Worm (Caenorhabditis elegans) whole organism, L2 larva: ENCODE results near the gene H35B03.2.

ENCODE experiments used
- C34F6.9 ChIP-seq: fragments of 150-350 bp; optimal IDR thresholded peaks from 2 replicates; lab custom pipeline; 2014; ENCODE audit warnings: missing biosample characterization, missing genetic modification characterization
- F13H6.1 ChIP-seq: sonication (generic microtip); optimal IDR thresholded peaks from 2 replicates; lab custom pipeline; 2016; ENCODE audit warnings: missing genetic modification characterization, missing compliant biosample characterization
- ZK546.5 ChIP-seq: sonication (generic microtip); optimal IDR thresholded peaks from 2 replicates; lab custom pipeline; 2017; ENCODE audit warnings: missing biosample characterization, missing genetic modification characterization
- alr-1 ChIP-seq: fragments of 150-350 bp; optimal IDR thresholded peaks from 2 replicates; lab custom pipeline; 2014; ENCODE audit warnings: missing biosample characterization, missing genetic modification characterization
- aly-2 ChIP-seq: fragments of 150-350 bp; optimal IDR thresholded peaks from 2 replicates; lab custom pipeline; 2014; ENCODE audit warnings: missing biosample characterization, missing genetic modification characterization
- ama-1 ChIP-seq: fragments of 150-350 bp; optimal IDR thresholded peaks from 2 replicates; lab custom pipeline; 2018; ENCODE audit warnings: inconsistent platforms
- ceh-16 ChIP-seq: fragments of 150-350 bp; optimal IDR thresholded peaks from 2 replicates; lab custom pipeline; 2014; ENCODE audit warnings: missing biosample characterization, missing genetic modification characterization
- ceh-82 ChIP-seq: fragments of 150-350 bp; optimal IDR thresholded peaks from 2 replicates; lab custom pipeline; 2014; ENCODE audit warnings: missing biosample characterization, missing genetic modification characterization
- crh-2 ChIP-seq: sonication (generic microtip); optimal IDR thresholded peaks from 2 replicates; lab custom pipeline; 2017; ENCODE audit warnings: missing biosample characterization, missing genetic modification characterization
- egl-27 ChIP-seq: sonication (generic microtip); optimal IDR thresholded peaks from 3 replicates; lab custom pipeline; 2017; ENCODE audit warnings: missing biosample characterization, missing genetic modification reagents, missing genetic modification characterization
- elt-1 ChIP-seq: fragments of 150-350 bp; optimal IDR thresholded peaks from 2 replicates; lab custom pipeline; 2014; ENCODE audit warnings: missing biosample characterization, missing genetic modification characterization
- fos-1 ChIP-seq: fragments of 150-350 bp; optimal IDR thresholded peaks from 2 replicates; lab custom pipeline; 2014; ENCODE audit warnings: missing biosample characterization, missing genetic modification characterization
- gmeb-1 ChIP-seq: fragments of 150-350 bp; optimal IDR thresholded peaks from 2 replicates; lab custom pipeline; 2014; ENCODE audit warnings: missing biosample characterization, missing genetic modification characterization
- lin-11 ChIP-seq: fragments of 150-350 bp; sonication (generic microtip); optimal IDR thresholded peaks from 2 replicates; lab custom pipeline; 2014; ENCODE audit warnings: missing biosample characterization, missing genetic modification characterization, inconsistent platforms, mixed read lengths
- lin-39 ChIP-seq: fragments of 150-350 bp; optimal IDR thresholded peaks from 2 replicates; lab custom pipeline; 2014; ENCODE audit warnings: missing biosample characterization, missing genetic modification reagents, missing genetic modification characterization
- lsy-2 ChIP-seq, 2 experiments: fragments of 150-350 bp in 1 of 2; sonication (generic microtip) in 1 of 2; optimal IDR thresholded peaks; 2 replicates each; lab custom pipeline; 2014 to 2017; ENCODE audit warnings: missing biosample characterization in 2 of 2, missing genetic modification characterization in 2 of 2
- mbf-1 ChIP-seq: sonication (generic microtip); optimal IDR thresholded peaks from 2 replicates; lab custom pipeline; 2017; ENCODE audit warnings: missing biosample characterization, missing genetic modification characterization
- nhr-11 ChIP-seq: fragments of 150-350 bp; optimal IDR thresholded peaks from 2 replicates; lab custom pipeline; 2014; ENCODE audit warnings: missing biosample characterization, missing genetic modification characterization
- nhr-12 ChIP-seq: fragments of 150-350 bp; optimal IDR thresholded peaks from 2 replicates; lab custom pipeline; 2014; ENCODE audit warnings: missing biosample characterization, missing genetic modification characterization
- nhr-129 ChIP-seq: fragments of 150-350 bp; optimal IDR thresholded peaks from 2 replicates; lab custom pipeline; 2014; ENCODE audit warnings: missing biosample characterization, missing genetic modification characterization
- nhr-21 ChIP-seq: fragments of 150-350 bp; optimal IDR thresholded peaks from 2 replicates; lab custom pipeline; 2014; ENCODE audit warnings: missing biosample characterization, missing genetic modification characterization
- nhr-25 ChIP-seq: fragments of 150-350 bp; sonication (generic microtip); optimal IDR thresholded peaks from 3 replicates; lab custom pipeline; 2014; ENCODE audit warnings: missing biosample characterization, missing genetic modification characterization
- nhr-77 ChIP-seq: fragments of 150-350 bp; optimal IDR thresholded peaks from 2 replicates; lab custom pipeline; 2014; ENCODE audit warnings: missing biosample characterization, missing genetic modification characterization
- sem-4 ChIP-seq: fragments of 150-350 bp; optimal IDR thresholded peaks from 2 replicates; lab custom pipeline; 2014; ENCODE audit warnings: missing biosample characterization, missing genetic modification reagents, missing genetic modification characterization
- skn-1 ChIP-seq: sonication (generic microtip); optimal IDR thresholded peaks from 2 replicates; lab custom pipeline; 2017; ENCODE audit warnings: missing biosample characterization, missing genetic modification characterization
- sma-3 ChIP-seq: sonication (generic microtip); optimal IDR thresholded peaks from 2 replicates; lab custom pipeline; 2016; ENCODE audit warnings: missing genetic modification reagents, missing genetic modification characterization, missing compliant biosample characterization
- sma-9 ChIP-seq, 2 experiments: fragments of 150-350 bp in 1 of 2; sonication (generic microtip) in 1 of 2; optimal IDR thresholded peaks; 2 replicates each; lab custom pipeline; 2014 to 2016; ENCODE audit warnings: missing genetic modification characterization in 2 of 2, mild to moderate bottlenecking in 1 of 2, missing biosample characterization in 1 of 2, missing compliant biosample characterization in 1 of 2, missing genetic modification reagents in 1 of 2, moderate library complexity in 1 of 2
- zag-1 ChIP-seq: fragments of 150-350 bp; optimal IDR thresholded peaks from 2 replicates; lab custom pipeline; 2014; ENCODE audit warnings: missing biosample characterization, missing genetic modification characterization
- ztf-11 ChIP-seq: sonication (generic microtip); optimal IDR thresholded peaks from 2 replicates; lab custom pipeline; 2017; ENCODE audit warnings: missing biosample characterization, missing genetic modification characterization

The H35B03.2 gene

ce11 chrIV:5764392-5764791 lies 32.9 kb upstream of the H35B03.2 start (continued):
- no peak for TF ChIP-seq ztf-11 (tag; lab: Kevin White, UChicago)
- TF ChIP-seq sma-9 (GFP tag; optimal IDR thresholded peaks at IDR 0.05; lab: Kevin White, UChicago): peak; percentile 98
- no peak for TF ChIP-seq sma-9 (tag; optimal IDR thresholded peaks at IDR 0.05; lab: Kevin White, UChicago)
- peak; percentile 81 for TF ChIP-seq sma-3 (GFP tag; lab: Kevin White, UChicago)
- TF ChIP-seq, all 48 proteins: peak for 12

ce11 chrIV:5762770-5763169 lies 31.3 kb upstream of the H35B03.2 start:
- TF ChIP-seq gmeb-1 (tag; lab: Kevin White, UChicago) (peak; percentile 4), F13H6.1 (peak; percentile 11), nhr-129 (tag; lab: Kevin White, UChicago) (peak; percentile 34), fos-1 (peak; percentile 82), sma-9 (GFP tag; optimal IDR thresholded peaks at IDR 0.05; lab: Kevin White, UChicago) (peak; percentile 88), sma-9 (tag; optimal IDR thresholded peaks at IDR 0.05; lab: Kevin White, UChicago) (no peak), nhr-21 (peak; percentile 36), nhr-25 (tag; lab: Kevin White, UChicago) (peak; percentile 43), nhr-77 (no peak), ZK546.5 (tag; lab: Kevin White, UChicago) (no peak), crh-2 (tag; lab: Kevin White, UChicago) (peak; percentile 50)

ce11 chrIV:5761211-5761907 lies 29.9 kb upstream of the H35B03.2 start:
- peak; percentile 13 for TF ChIP-seq sma-9 (GFP tag; optimal IDR thresholded peaks at IDR 0.05; lab: Kevin White, UChicago)
- TF ChIP-seq sma-9 (tag; optimal IDR thresholded peaks at IDR 0.05; lab: Kevin White, UChicago): no peak
- TF ChIP-seq nhr-129 (tag; lab: Kevin White, UChicago): no peak
- TF ChIP-seq ceh-16 (tag; lab: Kevin White, UChicago): no peak

DNA sequence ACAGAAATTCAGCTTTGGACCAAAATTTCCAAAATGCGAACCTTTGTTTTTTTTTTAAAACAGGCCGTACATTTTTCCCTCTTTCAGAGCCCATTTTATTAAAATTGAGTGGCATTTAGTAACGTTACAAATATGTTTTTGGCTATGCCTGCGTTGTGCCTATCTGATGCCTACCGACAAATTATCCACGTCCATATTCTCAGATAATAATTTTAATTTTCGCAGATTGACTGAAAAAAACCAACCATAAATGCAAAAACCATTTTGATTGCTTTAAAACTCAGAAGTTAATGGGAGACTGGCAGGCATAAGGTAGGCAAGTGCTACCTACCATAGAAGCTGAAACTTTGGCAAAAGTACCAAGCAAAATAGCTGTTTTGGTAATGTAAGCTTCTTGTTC lies 29.2 kb upstream of the H35B03.2 start:
- TF ChIP-seq sem-4 (tag; lab: Kevin White, UChicago) (no peak), lin-11 (tag; lab: Kevin White, UChicago) (no peak), ceh-82 (tag; lab: Kevin White, UChicago) (no peak), nhr-11 (tag; lab: Kevin White, UChicago) (no peak), C34F6.9 (tag; lab: Kevin White, UChicago) (no peak), skn-1 (tag; lab: Kevin White, UChicago) (no peak), nhr-129 (tag; lab: Kevin White, UChicago) (no peak), lin-39 (tag; lab: Kevin White, UChicago) (no peak), zag-1 (no peak), alr-1 (tag; lab: Kevin White, UChicago) (no peak), elt-1 (tag; lab: Kevin White, UChicago) (no peak), gmeb-1 (tag; lab: Kevin White, UChicago) (no peak), fos-1 (no peak), nhr-12 (tag; lab: Kevin White, UChicago) (no peak), ztf-11 (tag; lab: Kevin White, UChicago) (no peak), lsy-2 (tag; optimal IDR thresholded peaks at IDR 0.05; lab: Kevin White, UChicago) (no peak), ama-1 (lab: Kevin White, UChicago) (no peak), aly-2 (tag; lab: Kevin White, UChicago) (no peak), sma-9 (GFP tag; optimal IDR thresholded peaks at IDR 0.05; lab: Kevin White, UChicago) (no peak), sma-9 (tag; optimal IDR thresholded peaks at IDR 0.05; lab: Kevin White, UChicago) (no peak), mbf-1 (no peak)

DNA sequence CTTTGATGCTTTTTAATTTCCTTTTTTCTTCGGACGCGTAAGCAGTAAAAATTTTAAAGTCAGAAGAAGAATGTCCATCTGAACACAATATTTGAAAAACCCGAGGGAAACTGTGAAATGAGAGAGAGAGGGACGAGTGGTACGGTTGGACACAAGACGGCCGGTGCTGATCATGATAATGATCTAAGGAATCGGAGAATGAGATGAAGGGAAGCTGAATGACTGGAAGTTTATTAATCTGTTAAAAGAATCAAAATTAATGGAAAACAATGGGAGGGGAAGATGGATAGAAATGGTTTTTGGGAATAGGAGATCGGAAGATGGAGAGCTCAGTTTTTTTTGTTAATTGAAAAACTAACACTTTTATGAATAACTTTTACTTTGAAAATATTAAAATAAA lies 27.2 kb upstream of the H35B03.2 start:
- peak; percentile 15 for TF ChIP-seq sma-9 (GFP tag; optimal IDR thresholded peaks at IDR 0.05; lab: Kevin White, UChicago)
- TF ChIP-seq sma-9 (tag; optimal IDR thresholded peaks at IDR 0.05; lab: Kevin White, UChicago): no peak
- TF ChIP-seq elt-1 (tag; lab: Kevin White, UChicago): peak; percentile 54
- no peak for TF ChIP-seq nhr-129 (tag; lab: Kevin White, UChicago)
- peak; percentile 0 for TF ChIP-seq ceh-16 (tag; lab: Kevin White, UChicago)

ce11 chrIV:5757762-5758161 lies 26.3 kb upstream of the H35B03.2 start, which contains the start of gene nhr-46:
TSS of gene nhr-46 (minus strand) at chrIV:5757862.
- no peak for TF ChIP-seq egl-27 (tag; lab: Kevin White, UChicago)
- TF ChIP-seq lin-11 (tag; lab: Kevin White, UChicago): no peak
- TF ChIP-seq, all 48 proteins: peak for 0
